Worm (Caenorhabditis elegans) whole organism, mixed stage, embryonic: ENCODE data around the gene K04A8.1.

Experiments used
- M03D4.4 ChIP-seq: sonication (generic microtip); optimal IDR thresholded peaks from 2 replicates; lab custom pipeline; 2017; ENCODE audit warnings: mild to moderate bottlenecking, missing genetic modification characterization, missing compliant biosample characterization
- bed-3 ChIP-seq: fragments of 200-800 bp; sonication (Bioruptor generic); optimal IDR thresholded peaks from 3 replicates; lab custom pipeline; 2018; ENCODE audit warnings: mild to moderate bottlenecking, missing genetic modification characterization, moderate library complexity, missing compliant biosample characterization
- blmp-1 ChIP-seq: fragments of 150-350 bp; optimal IDR thresholded peaks from 2 replicates; lab custom pipeline; 2014; ENCODE audit warnings: missing biosample characterization, missing genetic modification characterization
- ceh-39 ChIP-seq: fragments of 150-350 bp; optimal IDR thresholded peaks from 2 replicates; lab custom pipeline; 2014; ENCODE audit warnings: missing biosample characterization, missing genetic modification characterization
- ceh-83 ChIP-seq: fragments of 200-800 bp; sonication (Bioruptor generic); optimal IDR thresholded peaks from 2 replicates; lab custom pipeline; 2018; ENCODE audit warnings: mild to moderate bottlenecking, missing genetic modification characterization, missing compliant biosample characterization
- ces-1 ChIP-seq: fragments of 150-350 bp; optimal IDR thresholded peaks from 2 replicates; lab custom pipeline; 2014; ENCODE audit warnings: missing biosample characterization, missing genetic modification reagents, missing genetic modification characterization
- cnd-1 ChIP-seq: fragments of 200-800 bp; sonication (Bioruptor generic); optimal IDR thresholded peaks from 2 replicates; lab custom pipeline; 2018; ENCODE audit warnings: mild to moderate bottlenecking, missing genetic modification characterization, missing compliant biosample characterization
- elt-1 ChIP-seq: sonication (generic microtip); optimal IDR thresholded peaks from 2 replicates; lab custom pipeline; 2017; ENCODE audit warnings: missing genetic modification characterization, mild to moderate bottlenecking, missing compliant biosample characterization, antibody characterized with exemption, moderate library complexity, borderline replicate concordance; ENCODE audit not compliant: insufficient read depth
- elt-3 ChIP-seq: fragments of 150-350 bp; optimal IDR thresholded peaks from 2 replicates; lab custom pipeline; 2014; ENCODE audit warnings: missing biosample characterization, missing genetic modification characterization
- ham-2 ChIP-seq: fragments of 200-800 bp; sonication (Bioruptor generic); optimal IDR thresholded peaks from 2 replicates; lab custom pipeline; 2018; ENCODE audit warnings: mild to moderate bottlenecking, missing genetic modification characterization, missing compliant biosample characterization
- hlh-1 ChIP-seq: fragments of 150-350 bp; optimal IDR thresholded peaks from 2 replicates; lab custom pipeline; 2014; ENCODE audit warnings: missing biosample characterization, missing genetic modification reagents, missing genetic modification characterization
- lin-13 ChIP-seq: fragments of 150-350 bp; optimal IDR thresholded peaks from 2 replicates; lab custom pipeline; 2014; ENCODE audit warnings: missing biosample characterization, missing genetic modification characterization
- lin-32 ChIP-seq: fragments of 200-800 bp; sonication (Bioruptor generic); optimal IDR thresholded peaks from 2 replicates; lab custom pipeline; 2018; ENCODE audit warnings: mild to moderate bottlenecking, missing genetic modification characterization, missing compliant biosample characterization
- lsy-2 ChIP-seq: fragments of 150-350 bp; optimal IDR thresholded peaks from 2 replicates; lab custom pipeline; 2014; ENCODE audit warnings: missing biosample characterization, missing genetic modification characterization
- mep-1 ChIP-seq: fragments of 150-350 bp; optimal IDR thresholded peaks from 2 replicates; lab custom pipeline; 2017; ENCODE audit warnings: missing biosample characterization, missing genetic modification reagents, missing genetic modification characterization, inconsistent platforms
- mls-2 ChIP-seq: sonication (generic microtip); optimal IDR thresholded peaks from 2 replicates; lab custom pipeline; 2016; ENCODE audit warnings: mild to moderate bottlenecking, missing genetic modification characterization, moderate library complexity, missing compliant biosample characterization
- nhr-2 ChIP-seq: fragments of 150-350 bp; optimal IDR thresholded peaks from 2 replicates; lab custom pipeline; 2014; ENCODE audit warnings: missing biosample characterization, missing genetic modification characterization
- sem-2 ChIP-seq: fragments of 200-800 bp; sonication (Bioruptor generic); optimal IDR thresholded peaks from 2 replicates; lab custom pipeline; 2018; ENCODE audit warnings: mild to moderate bottlenecking, missing genetic modification characterization, missing compliant biosample characterization
- tbx-8 ChIP-seq: fragments of 200-800 bp; sonication (Bioruptor generic); optimal IDR thresholded peaks from 2 replicates; lab custom pipeline; 2018; ENCODE audit warnings: mild to moderate bottlenecking, missing genetic modification characterization, moderate library complexity, missing compliant biosample characterization
- unc-120 ChIP-seq: sonication (generic microtip); optimal IDR thresholded peaks from 2 replicates; lab custom pipeline; 2017; ENCODE audit warnings: missing genetic modification characterization, missing compliant biosample characterization; ENCODE audit not compliant: poor library complexity, severe bottlenecking
- unc-62 ChIP-seq: fragments of 150-350 bp; optimal IDR thresholded peaks from 2 replicates; lab custom pipeline; 2014; ENCODE audit warnings: missing biosample characterization, missing genetic modification reagents, missing genetic modification characterization
- zip-8 ChIP-seq: fragments of 150-350 bp; optimal IDR thresholded peaks from 2 replicates; lab custom pipeline; 2014; ENCODE audit warnings: missing biosample characterization, missing genetic modification characterization
- ztf-11 ChIP-seq: fragments of 150-350 bp; optimal IDR thresholded peaks from 2 replicates; lab custom pipeline; 2014; ENCODE audit warnings: missing biosample characterization, missing genetic modification characterization

The K04A8.1 gene

DNA sequence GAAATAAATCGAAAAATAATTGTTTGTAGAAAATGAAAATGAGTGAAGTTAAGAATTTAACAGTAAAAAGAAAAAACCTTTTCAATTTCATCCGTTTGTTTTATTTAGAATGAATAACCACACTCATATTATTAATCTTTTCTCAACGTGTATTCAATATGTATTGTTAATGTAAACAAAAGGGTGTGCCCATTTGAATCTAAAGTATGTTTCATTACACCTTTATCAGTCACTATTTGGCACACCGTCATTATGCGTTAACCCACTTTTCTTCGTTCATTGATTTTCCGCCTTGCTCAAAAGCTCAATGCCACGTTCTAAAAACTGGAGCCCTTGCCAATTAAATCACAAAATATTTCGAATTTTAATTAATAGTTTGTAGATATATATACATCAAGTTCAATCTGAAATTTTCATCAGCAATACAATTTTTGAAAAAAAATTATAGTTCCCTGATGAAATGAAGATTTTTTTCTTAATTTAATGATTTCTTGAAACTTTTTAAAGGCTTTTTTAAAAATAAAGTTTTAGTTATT, at the start of gene K04A8.1:
TSS of gene K04A8.1 (plus strand) at position 486 of the 536 bp plus-strand sequence.
- TF ChIP-seq zip-8 (tag; lab: Kevin White, UChicago): no peak
- no peak for TF ChIP-seq bed-3 (GFP tag; lab: Kevin White, UChicago)

DNA sequence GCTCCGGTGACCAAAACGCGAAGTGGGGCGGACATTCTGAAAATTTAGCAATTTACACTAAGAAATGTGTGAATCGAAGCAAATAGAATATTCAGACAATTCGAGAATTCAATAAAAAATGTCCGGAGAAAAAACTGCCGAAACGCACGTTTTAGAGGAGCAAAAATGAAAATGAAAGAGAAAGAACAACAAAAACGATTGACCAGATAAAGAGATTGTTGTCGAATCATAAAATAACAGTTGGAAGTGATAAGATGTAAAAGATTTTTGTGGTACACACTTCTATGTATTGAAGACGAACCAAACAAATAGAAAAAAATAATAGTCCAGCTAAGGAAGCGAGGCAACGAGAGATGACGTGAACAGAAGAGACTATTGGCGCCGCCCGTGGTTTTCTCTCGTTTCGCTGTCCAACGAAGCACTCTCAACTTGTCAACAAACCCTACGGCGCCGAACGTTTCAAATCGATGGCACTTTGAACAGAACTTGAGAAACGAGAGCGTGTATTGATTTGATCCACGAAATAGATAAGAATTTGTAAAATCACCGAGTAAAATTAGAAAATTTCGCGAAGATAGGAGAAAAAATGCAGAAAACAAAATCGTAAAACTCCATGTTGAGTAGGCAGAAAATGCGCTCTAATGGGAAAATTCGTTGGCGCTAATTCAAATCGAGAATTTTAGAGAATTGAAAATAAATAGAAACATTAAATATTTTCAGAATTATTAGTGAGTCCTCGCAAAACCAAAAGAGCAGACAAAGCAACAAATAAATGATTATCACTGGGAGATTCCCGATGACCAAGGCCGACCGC, 49.4 kb upstream of the K04A8.1 start, which contains the start of gene mdh-1:
TSS of gene mdh-1 (minus strand) at position 36 of the 814 bp plus-strand sequence.
- no peak for TF ChIP-seq blmp-1 (tag; lab: Kevin White, UChicago)
- no peak for TF ChIP-seq zip-8 (tag; lab: Kevin White, UChicago)

DNA sequence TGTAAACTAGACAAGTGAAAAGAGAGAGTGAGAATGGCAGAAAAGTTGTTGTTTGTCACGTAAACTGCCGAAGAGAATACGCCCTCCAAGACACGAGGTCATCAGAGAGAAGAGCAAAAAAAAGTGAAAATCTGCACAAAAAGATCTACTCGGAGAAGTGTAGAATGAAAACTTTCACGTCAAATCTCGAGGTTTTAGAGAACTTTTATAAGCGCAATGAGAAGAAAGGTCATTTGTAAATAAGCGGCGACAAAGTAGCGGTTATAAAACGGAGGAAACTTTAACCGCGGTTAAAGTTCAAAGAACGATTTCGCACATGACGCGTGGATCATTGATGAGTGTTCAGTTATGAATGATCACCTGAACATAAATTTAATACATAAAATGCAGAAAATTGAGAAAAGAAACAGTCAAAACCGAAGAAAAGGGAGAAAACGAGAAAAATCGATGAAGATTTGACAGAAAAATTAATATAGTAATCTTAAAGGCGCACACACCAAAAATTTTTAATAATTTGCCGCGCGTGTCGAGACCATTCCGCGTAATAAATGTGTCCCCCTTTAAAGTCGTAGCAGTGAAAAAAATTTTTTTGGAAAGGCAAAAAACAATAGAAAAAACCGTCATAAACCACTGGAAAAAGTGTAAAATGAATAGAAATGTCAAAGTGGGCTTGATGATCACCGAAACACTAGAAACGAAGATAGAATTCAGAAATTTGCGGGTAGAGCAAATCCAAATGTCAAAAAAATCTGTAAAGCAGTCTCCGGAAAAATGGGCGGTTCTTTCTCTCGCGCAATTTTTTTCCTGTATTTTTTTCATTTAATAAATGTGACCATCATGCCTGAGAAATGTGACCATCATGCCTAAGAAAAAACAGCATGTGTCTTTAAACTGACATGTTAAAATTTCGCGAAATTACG, 48.6 kb upstream of the K04A8.1 start:
- TF ChIP-seq lsy-2 (no peak), hlh-1 (tag; lab: Kevin White, UChicago) (peak; percentile 20), lin-32 (GFP tag; lab: Kevin White, UChicago) (no peak), ceh-39 (tag; lab: Kevin White, UChicago) (no peak), unc-120 (peak; percentile 2)

DNA sequence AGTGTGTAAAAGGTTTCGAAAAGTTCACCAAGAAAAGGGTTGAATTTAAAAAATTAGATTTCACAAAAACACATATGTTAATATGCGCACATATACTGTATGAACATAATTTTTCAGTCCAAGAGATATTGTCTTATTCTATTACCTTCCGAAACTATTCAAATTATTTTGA, 48.0 kb upstream of the K04A8.1 start, which contains the start of gene F46E10.3:
TSS of gene F46E10.3 (plus strand) at position 73 of the 172 bp plus-strand sequence.
- TF ChIP-seq ham-2 (GFP tag; lab: Kevin White, UChicago) (no peak), cnd-1 (tag; lab: Kevin White, UChicago) (no peak), lin-13 (tag; lab: Kevin White, UChicago) (no peak), tbx-8 (GFP tag; lab: Kevin White, UChicago) (no peak), elt-3 (tag; lab: Kevin White, UChicago) (no peak), mep-1 (no peak), elt-1 (tag; lab: Kevin White, UChicago) (no peak), unc-62 (GFP tag; lab: Kevin White, UChicago) (no peak), ztf-11 (no peak), sem-2 (GFP tag; lab: Kevin White, UChicago) (no peak)

DNA sequence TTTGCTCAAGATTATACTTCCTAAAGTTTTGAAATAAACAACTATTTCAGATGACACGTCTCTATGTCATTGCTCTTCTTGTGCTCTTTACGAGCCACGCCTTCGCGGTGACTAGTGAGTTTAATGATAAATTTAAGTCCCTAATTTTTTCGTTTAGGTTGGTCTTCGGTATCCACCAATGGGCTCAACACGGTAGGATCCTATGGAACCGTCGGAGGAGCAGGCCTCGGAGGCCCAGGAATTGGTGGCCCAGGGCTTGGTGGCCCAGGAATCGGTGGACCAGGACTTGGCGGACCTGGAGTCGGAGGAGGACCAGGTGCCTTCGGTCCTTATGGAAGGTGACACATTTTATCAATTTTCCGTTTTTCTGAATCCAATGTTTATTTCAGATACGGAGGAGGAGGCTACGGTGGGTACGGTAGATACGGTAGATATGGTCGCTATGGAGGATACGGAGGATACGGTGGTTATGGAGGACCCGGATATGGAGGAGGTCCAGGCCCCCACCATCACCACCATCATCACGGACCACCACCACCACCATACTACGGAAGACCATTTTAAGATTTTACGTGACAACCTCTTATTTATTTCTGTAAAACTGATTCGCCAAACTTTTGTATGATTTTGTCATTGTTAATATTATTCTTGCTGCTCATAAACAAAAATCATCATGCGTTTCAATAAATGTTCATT, 45.6 kb upstream of the K04A8.1 start, which contains the start of the genes F46E10.2 and F46E10.18:
TSS of gene F46E10.2 (plus strand) at position 51 of the 696 bp plus-strand sequence.
TSS of gene F46E10.18 (plus strand) at position 646 of the 696 bp plus-strand sequence.
- no peak for TF ChIP-seq ceh-39 (tag; lab: Kevin White, UChicago)
- no peak for TF ChIP-seq ceh-83 (GFP tag; lab: Kevin White, UChicago)
- no peak for TF ChIP-seq M03D4.4 (tag; lab: Kevin White, UChicago)
- TF ChIP-seq ham-2 (GFP tag; lab: Kevin White, UChicago): no peak
- no peak for TF ChIP-seq lin-13 (tag; lab: Kevin White, UChicago)
- TF ChIP-seq nhr-2 (tag; lab: Kevin White, UChicago): no peak
- no peak for TF ChIP-seq tbx-8 (GFP tag; lab: Kevin White, UChicago)
- no peak for TF ChIP-seq ces-1
- no peak for TF ChIP-seq cnd-1 (tag; lab: Kevin White, UChicago)

DNA sequence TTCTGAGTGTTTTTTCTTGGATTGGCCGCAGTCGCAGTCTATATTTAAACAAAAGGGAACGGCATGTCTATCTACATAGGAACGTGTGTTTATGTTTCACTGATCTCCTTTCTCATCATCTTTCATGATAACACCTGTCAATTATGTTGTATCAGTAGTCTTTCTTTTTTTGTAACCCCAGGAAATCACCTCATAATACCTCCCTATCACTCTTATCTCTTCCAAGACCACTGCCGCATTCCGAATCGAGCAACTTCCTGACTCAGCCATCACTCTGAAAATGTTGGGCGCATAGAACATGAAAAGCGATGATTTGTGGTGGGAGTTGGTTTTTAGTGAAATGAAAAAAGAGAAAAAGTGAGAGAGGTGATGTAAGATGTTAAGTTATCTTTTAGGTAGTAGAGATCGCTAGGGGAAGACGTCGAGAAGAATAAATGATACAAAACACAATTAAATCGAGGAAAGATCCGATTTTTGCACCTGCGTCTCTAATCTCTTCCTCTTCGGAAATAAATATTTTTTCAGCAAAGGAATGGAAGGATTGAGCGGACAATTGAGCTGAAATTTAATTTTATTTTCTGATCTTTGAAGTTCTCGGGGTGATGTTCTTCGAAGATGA, 43.1 kb upstream of the K04A8.1 start:
- TF ChIP-seq mls-2: no peak
- no peak for TF ChIP-seq elt-1 (tag; lab: Kevin White, UChicago)
- no peak for TF ChIP-seq ham-2 (GFP tag; lab: Kevin White, UChicago)
- no peak for TF ChIP-seq ztf-11
- TF ChIP-seq, all 35 proteins: peak for 0
